Worm (Caenorhabditis elegans): ENCODE results near the gene F22B7.9.

F22B7.9 gene

DNA sequence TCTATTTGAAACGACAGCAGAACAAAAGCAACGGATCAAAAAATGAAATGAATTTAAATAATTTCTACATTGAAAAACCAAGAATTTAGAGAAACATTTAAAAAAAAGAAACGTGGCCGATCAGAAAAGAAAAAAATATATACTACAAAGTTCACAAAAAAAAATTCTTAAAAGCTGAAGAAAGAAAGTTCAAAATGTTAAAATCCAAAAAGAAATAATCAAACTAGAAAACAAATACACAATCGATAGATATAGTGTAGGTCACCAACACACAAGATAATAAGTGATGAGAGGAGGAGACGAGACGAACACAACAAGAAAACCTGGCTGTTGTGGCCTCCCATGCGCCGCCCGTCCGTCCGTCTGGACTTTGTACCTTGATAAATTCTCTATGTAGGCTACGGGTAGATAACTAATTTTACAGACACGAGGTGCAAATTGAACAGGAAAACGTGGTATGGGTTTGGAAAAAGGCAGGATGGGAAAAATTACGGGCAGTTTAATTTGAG lies 34.8 kb upstream of the F22B7.9 start, which contains the start of gene hadb-1 (continued):
- TF ChIP-seq zip-2 (tag; optimal IDR thresholded peaks at IDR 0.05) (no peak), ama-1 (optimal IDR thresholded peaks at IDR 0.05) (no peak), madf-5 (GFP tag; IDR thresholded peaks at IDR 0.05) (no peak)

DNA sequence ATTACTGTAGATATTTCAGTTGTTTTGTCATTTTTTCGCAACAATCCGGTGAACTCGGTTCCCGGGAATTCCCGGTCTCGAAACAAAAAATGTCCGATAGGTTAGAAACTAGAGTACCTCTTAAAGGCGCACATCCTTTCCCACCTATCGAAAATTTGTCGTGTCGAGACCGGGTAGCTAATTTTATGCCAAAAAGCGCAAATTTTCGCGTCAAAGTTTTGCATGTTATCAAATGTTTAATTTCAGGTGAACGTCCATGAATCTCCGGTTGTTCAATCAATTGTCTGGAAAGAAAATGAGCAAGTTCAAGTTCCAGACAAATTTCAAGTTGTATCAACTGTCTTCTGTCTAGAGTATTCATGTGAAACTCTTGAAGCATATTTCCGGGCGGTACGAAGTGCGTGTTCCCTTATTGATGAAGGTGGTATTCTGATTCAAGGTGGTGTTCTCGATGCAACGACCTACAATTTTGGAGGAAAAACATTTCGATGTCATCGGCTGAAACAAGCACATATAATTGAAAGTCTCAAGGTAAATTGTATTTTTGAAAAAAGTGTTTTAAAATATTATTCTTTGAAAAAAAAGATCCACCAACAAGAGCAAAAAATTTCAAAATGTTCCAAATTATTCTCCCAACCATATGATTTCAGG lies 32.0 kb upstream of the F22B7.9 start:
- TF ChIP-seq zag-1 (tag; optimal IDR thresholded peaks at IDR 0.05) = no peak
- no peak for TF ChIP-seq mxl-2 (GFP tag; conservative IDR thresholded peaks at IDR 0.05)
- TF ChIP-seq lir-3 (tag; optimal IDR thresholded peaks at IDR 0.05) = no peak
- TF ChIP-seq Y48G9A.11 (GFP tag; IDR thresholded peaks at IDR 0.05) = no peak
- TF ChIP-seq lin-39 (tag; optimal IDR thresholded peaks at IDR 0.05) = no peak
- no peak for TF ChIP-seq R02D3.7 (tag; optimal IDR thresholded peaks at IDR 0.05)
- TF ChIP-seq lin-1 (GFP tag; IDR thresholded peaks at IDR 0.05) = 0 out of 2 replicates have a peak, but pooled peaks have one; percentile 15
- peak; percentile 4 for TF ChIP-seq mes-2 (tag; optimal IDR thresholded peaks at IDR 0.05; ENCODE audit: poor library complexity, severe bottlenecking)
- no peak for TF ChIP-seq dmd-8 (GFP tag; IDR thresholded peaks at IDR 0.05)
- TF ChIP-seq arid-1 (GFP tag; conservative IDR thresholded peaks at IDR 0.05) = no peak
- no peak for TF ChIP-seq saeg-2 (GFP tag; IDR thresholded peaks at IDR 0.05)
- TF ChIP-seq ceh-44 (GFP tag; IDR thresholded peaks at IDR 0.05) = no peak
- no peak for TF ChIP-seq snpc-1.2 (GFP tag; IDR thresholded peaks at IDR 0.05)
- TF ChIP-seq mxl-3 (GFP tag; optimal IDR thresholded peaks at IDR 0.05) = no peak
- no peak for TF ChIP-seq ces-1 (GFP tag; optimal IDR thresholded peaks at IDR 0.05)
- no peak for TF ChIP-seq F37D6.2 (tag; optimal IDR thresholded peaks at IDR 0.05)
- TF ChIP-seq spr-3 (GFP tag; optimal IDR thresholded peaks at IDR 0.05) = no peak
- TF ChIP-seq egl-43 (GFP tag; IDR thresholded peaks at IDR 0.05) = peak; percentile 45; the same call in 1 of the 2 replicates
- no peak for TF ChIP-seq jun-1 (tag; optimal IDR thresholded peaks at IDR 0.05)
- no peak for TF ChIP-seq unc-39 (tag; optimal IDR thresholded peaks at IDR 0.05)
- TF ChIP-seq lin-15B (tag; optimal IDR thresholded peaks at IDR 0.05) = no peak
- no peak for TF ChIP-seq fkh-10 (GFP tag; optimal IDR thresholded peaks at IDR 0.05)
- no peak for TF ChIP-seq skn-1 (tag; optimal IDR thresholded peaks at IDR 0.05)
- TF ChIP-seq ztf-11 (tag; optimal IDR thresholded peaks at IDR 0.05) = no peak
- no peak for TF ChIP-seq ceh-28 (tag; optimal IDR thresholded peaks at IDR 0.05)
- no peak for TF ChIP-seq cey-2 (tag; optimal IDR thresholded peaks at IDR 0.05; ENCODE audit: borderline replicate concordance, insufficient read depth)
- no peak for TF ChIP-seq lin-13 (GFP tag; optimal IDR thresholded peaks at IDR 0.05)
- no peak for TF ChIP-seq egl-27 (tag; optimal IDR thresholded peaks at IDR 0.05)
- TF ChIP-seq nhr-77 (tag; optimal IDR thresholded peaks at IDR 0.05) = no peak
- no peak for TF ChIP-seq attf-4 (tag; optimal IDR thresholded peaks at IDR 0.05)
- no peak for TF ChIP-seq snpc-4 (tag; optimal IDR thresholded peaks at IDR 0.05)
- TF ChIP-seq F26F4.8 (GFP tag; conservative IDR thresholded peaks at IDR 0.05) = no peak
- no peak for TF ChIP-seq tra-1 (GFP tag; IDR thresholded peaks at IDR 0.05)
- no peak for TF ChIP-seq nhr-11 (tag; optimal IDR thresholded peaks at IDR 0.05)
- TF ChIP-seq unc-62 (GFP tag; optimal IDR thresholded peaks at IDR 0.05 in 1 of 2) = peak in 1 of 2 experiments; percentile 88
- TF ChIP-seq unc-62 (tag; optimal IDR thresholded peaks at IDR 0.05) = no peak
- TF ChIP-seq ceh-82 (tag; optimal IDR thresholded peaks at IDR 0.05) = no peak
- TF ChIP-seq tag-97 (GFP tag; IDR thresholded peaks at IDR 0.05) = no peak
- TF ChIP-seq mdt-29 (GFP tag; IDR thresholded peaks at IDR 0.05) = 0 out of 2 replicates have a peak, but pooled peaks have one; percentile 50
- TF ChIP-seq ceh-32 (tag; optimal IDR thresholded peaks at IDR 0.05; ENCODE audit: poor library complexity) = no peak
- no peak for TF ChIP-seq daf-12 (tag; optimal IDR thresholded peaks at IDR 0.05)
- no peak for TF ChIP-seq nhr-41 (GFP tag; IDR thresholded peaks at IDR 0.05)
- peak; percentile 64 for TF ChIP-seq lin-38 (GFP tag; IDR thresholded peaks at IDR 0.05)
- TF ChIP-seq ceh-62 (tag; optimal IDR thresholded peaks at IDR 0.05) = no peak
- TF ChIP-seq hlh-30 (tag; optimal IDR thresholded peaks at IDR 0.05; ENCODE audit: insufficient read depth) = no peak
- TF ChIP-seq sdz-12 (GFP tag; optimal IDR thresholded peaks at IDR 0.05) = no peak
- TF ChIP-seq nhr-10 (tag; optimal IDR thresholded peaks at IDR 0.05) = no peak

Measured in whole organism, L4 larva.